Worm (Caenorhabditis elegans) whole organism, L2 larva: ENCODE measurements around the gene VC5.2.

Experiments
- F13H6.1 ChIP-seq: sonication (generic microtip); optimal IDR thresholded peaks from 2 replicates; lab custom pipeline; 2016; ENCODE audit warnings: missing genetic modification characterization, missing compliant biosample characterization
- R02D3.7 ChIP-seq: fragments of 150-350 bp; optimal IDR thresholded peaks from 2 replicates; lab custom pipeline; 2014; ENCODE audit warnings: missing biosample characterization, missing genetic modification characterization
- Y55F3AM.14 ChIP-seq: fragments of 200-800 bp; sonication (Bioruptor generic); optimal IDR thresholded peaks from 2 replicates; lab custom pipeline; 2018; ENCODE audit warnings: mild to moderate bottlenecking, missing genetic modification characterization, missing compliant biosample characterization
- ZK546.5 ChIP-seq: sonication (generic microtip); optimal IDR thresholded peaks from 2 replicates; lab custom pipeline; 2017; ENCODE audit warnings: missing biosample characterization, missing genetic modification characterization
- aly-2 ChIP-seq: fragments of 150-350 bp; optimal IDR thresholded peaks from 2 replicates; lab custom pipeline; 2014; ENCODE audit warnings: missing biosample characterization, missing genetic modification characterization
- blmp-1 ChIP-seq: sonication (generic microtip); optimal IDR thresholded peaks from 2 replicates; lab custom pipeline; 2017; ENCODE audit warnings: missing genetic modification characterization, mild to moderate bottlenecking, missing compliant biosample characterization, antibody characterized with exemption, moderate library complexity; ENCODE audit not compliant: insufficient read depth
- ceh-16 ChIP-seq: fragments of 150-350 bp; optimal IDR thresholded peaks from 2 replicates; lab custom pipeline; 2014; ENCODE audit warnings: missing biosample characterization, missing genetic modification characterization
- ceh-82 ChIP-seq: fragments of 150-350 bp; optimal IDR thresholded peaks from 2 replicates; lab custom pipeline; 2014; ENCODE audit warnings: missing biosample characterization, missing genetic modification characterization
- elt-1 ChIP-seq: fragments of 150-350 bp; optimal IDR thresholded peaks from 2 replicates; lab custom pipeline; 2014; ENCODE audit warnings: missing biosample characterization, missing genetic modification characterization
- elt-3 ChIP-seq: sonication (generic microtip); optimal IDR thresholded peaks from 2 replicates; lab custom pipeline; 2017; ENCODE audit warnings: missing biosample characterization, missing genetic modification characterization
- gmeb-1 ChIP-seq: fragments of 150-350 bp; optimal IDR thresholded peaks from 2 replicates; lab custom pipeline; 2014; ENCODE audit warnings: missing biosample characterization, missing genetic modification characterization
- lin-11 ChIP-seq: fragments of 150-350 bp; sonication (generic microtip); optimal IDR thresholded peaks from 2 replicates; lab custom pipeline; 2014; ENCODE audit warnings: missing biosample characterization, missing genetic modification characterization, inconsistent platforms, mixed read lengths
- lin-13 ChIP-seq: fragments of 150-350 bp; optimal IDR thresholded peaks from 2 replicates; lab custom pipeline; 2014; ENCODE audit warnings: missing biosample characterization, missing genetic modification reagents, missing genetic modification characterization
- lin-39 ChIP-seq: fragments of 150-350 bp; optimal IDR thresholded peaks from 2 replicates; lab custom pipeline; 2014; ENCODE audit warnings: missing biosample characterization, missing genetic modification reagents, missing genetic modification characterization
- lsy-2 ChIP-seq, 2 experiments: fragments of 150-350 bp in 1 of 2; sonication (generic microtip) in 1 of 2; optimal IDR thresholded peaks; 2 replicates each; lab custom pipeline; 2014 to 2017; ENCODE audit warnings: missing biosample characterization in 2 of 2, missing genetic modification characterization in 2 of 2
- mab-5 ChIP-seq: fragments of 150-350 bp; optimal IDR thresholded peaks from 2 replicates; lab custom pipeline; 2014; ENCODE audit warnings: missing biosample characterization, missing genetic modification characterization
- nhr-11 ChIP-seq: fragments of 150-350 bp; optimal IDR thresholded peaks from 2 replicates; lab custom pipeline; 2014; ENCODE audit warnings: missing biosample characterization, missing genetic modification characterization
- nhr-12 ChIP-seq: fragments of 150-350 bp; optimal IDR thresholded peaks from 2 replicates; lab custom pipeline; 2014; ENCODE audit warnings: missing biosample characterization, missing genetic modification characterization
- nhr-21 ChIP-seq: fragments of 150-350 bp; optimal IDR thresholded peaks from 2 replicates; lab custom pipeline; 2014; ENCODE audit warnings: missing biosample characterization, missing genetic modification characterization
- nhr-23 ChIP-seq: fragments of 150-350 bp; optimal IDR thresholded peaks from 2 replicates; lab custom pipeline; 2014; ENCODE audit warnings: missing biosample characterization, missing genetic modification reagents, missing genetic modification characterization
- nhr-237 ChIP-seq: fragments of 150-350 bp; optimal IDR thresholded peaks from 2 replicates; lab custom pipeline; 2014; ENCODE audit warnings: missing biosample characterization, missing genetic modification characterization
- nhr-25 ChIP-seq: fragments of 150-350 bp; sonication (generic microtip); optimal IDR thresholded peaks from 3 replicates; lab custom pipeline; 2014; ENCODE audit warnings: missing biosample characterization, missing genetic modification characterization
- peb-1 ChIP-seq: fragments of 150-350 bp; optimal IDR thresholded peaks from 2 replicates; lab custom pipeline; 2014; ENCODE audit warnings: missing biosample characterization, missing genetic modification characterization
- sem-4 ChIP-seq: fragments of 150-350 bp; optimal IDR thresholded peaks from 2 replicates; lab custom pipeline; 2014; ENCODE audit warnings: missing biosample characterization, missing genetic modification reagents, missing genetic modification characterization
- skn-1 ChIP-seq: sonication (generic microtip); optimal IDR thresholded peaks from 2 replicates; lab custom pipeline; 2017; ENCODE audit warnings: missing biosample characterization, missing genetic modification characterization
- sma-3 ChIP-seq: sonication (generic microtip); optimal IDR thresholded peaks from 2 replicates; lab custom pipeline; 2016; ENCODE audit warnings: missing genetic modification reagents, missing genetic modification characterization, missing compliant biosample characterization
- sma-9 ChIP-seq, 2 experiments: fragments of 150-350 bp in 1 of 2; sonication (generic microtip) in 1 of 2; optimal IDR thresholded peaks; 2 replicates each; lab custom pipeline; 2014 to 2016; ENCODE audit warnings: missing genetic modification characterization in 2 of 2, mild to moderate bottlenecking in 1 of 2, missing biosample characterization in 1 of 2, missing compliant biosample characterization in 1 of 2, missing genetic modification reagents in 1 of 2, moderate library complexity in 1 of 2
- snpc-4 ChIP-seq: fragments of 150-350 bp; optimal IDR thresholded peaks from 2 replicates; lab custom pipeline; 2014; ENCODE audit warnings: missing biosample characterization, missing genetic modification characterization
- unc-39 ChIP-seq: fragments of 150-350 bp; optimal IDR thresholded peaks from 2 replicates; lab custom pipeline; 2014; ENCODE audit warnings: missing biosample characterization, missing genetic modification characterization
- unc-55 ChIP-seq: fragments of 150-350 bp; sonication (generic microtip); optimal IDR thresholded peaks from 3 replicates; lab custom pipeline; 2014; ENCODE audit warnings: missing biosample characterization, missing genetic modification reagents, missing genetic modification characterization
- unc-62 ChIP-seq: fragments of 150-350 bp; optimal IDR thresholded peaks from 2 replicates; lab custom pipeline; 2014; ENCODE audit warnings: missing biosample characterization, missing genetic modification reagents, missing genetic modification characterization
- zag-1 ChIP-seq: fragments of 150-350 bp; optimal IDR thresholded peaks from 2 replicates; lab custom pipeline; 2014; ENCODE audit warnings: missing biosample characterization, missing genetic modification characterization
- ztf-1 ChIP-seq: fragments of 200-800 bp; sonication (Bioruptor generic); conservative IDR thresholded peaks from 2 replicates; pipeline ENCODE4 v1.3.6; 2022; ENCODE audit warnings: missing genetic modification characterization, missing compliant biosample characterization
- ztf-11 ChIP-seq: sonication (generic microtip); optimal IDR thresholded peaks from 2 replicates; lab custom pipeline; 2017; ENCODE audit warnings: missing biosample characterization, missing genetic modification characterization
- ztf-4 ChIP-seq: fragments of 150-350 bp; optimal IDR thresholded peaks from 2 replicates; lab custom pipeline; 2014; ENCODE audit warnings: missing biosample characterization, missing genetic modification characterization

VC5.2 gene

ce11 chrV:7085518-7086104, at the start of gene VC5.2:
Gene VC5.2, plus strand, starts transcription at chrV:7085956.
- TF ChIP-seq aly-2 (tag; lab: Kevin White, UChicago) (no peak), ZK546.5 (tag; lab: Kevin White, UChicago) (no peak), lsy-2 (tag; optimal IDR thresholded peaks at IDR 0.05; lab: Kevin White, UChicago) (peak in 1 of 2 experiments; percentile 37), F13H6.1 (tag; lab: Kevin White, UChicago) (no peak), nhr-21 (tag; lab: Kevin White, UChicago) (no peak), sma-9 (GFP tag; optimal IDR thresholded peaks at IDR 0.05; lab: Kevin White, UChicago) (peak; percentile 48), sma-9 (tag; optimal IDR thresholded peaks at IDR 0.05; lab: Kevin White, UChicago) (no peak), ztf-11 (no peak), blmp-1 (tag; lab: Kevin White, UChicago) (peak; percentile 46)

DNA sequence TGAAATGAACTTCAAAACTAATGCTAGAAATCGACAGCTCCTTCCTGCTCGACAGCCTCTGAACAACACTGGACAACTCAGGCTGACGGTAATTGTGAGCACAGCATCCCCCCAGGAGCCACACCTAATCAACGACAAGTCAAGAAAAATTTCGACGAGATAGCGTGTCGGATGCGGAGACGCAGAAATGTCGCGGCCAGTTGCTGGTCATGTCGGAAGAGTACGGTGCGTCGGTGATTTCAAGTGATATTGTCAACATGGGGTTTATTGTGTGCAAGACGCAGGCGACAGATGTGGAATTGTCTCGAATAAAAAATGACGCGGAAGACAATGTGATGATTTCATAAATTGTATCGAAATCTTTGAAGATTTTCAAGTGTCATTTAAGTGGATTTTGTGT, 49.3 kb upstream of the VC5.2 start, which contains the start of gene twk-11:
twk-11 (minus strand) TSS at position 101 of the 400 bp plus-strand sequence.
- no peak for TF ChIP-seq blmp-1 (tag; lab: Kevin White, UChicago)
- no peak for TF ChIP-seq Y55F3AM.14 (GFP tag; lab: Kevin White, UChicago)
- TF ChIP-seq lin-13 (GFP tag; lab: Kevin White, UChicago): no peak
- no peak for TF ChIP-seq nhr-25
- TF ChIP-seq nhr-237: no peak
- no peak for TF ChIP-seq snpc-4
- TF ChIP-seq mab-5 (tag; lab: Kevin White, UChicago): no peak
- TF ChIP-seq F13H6.1 (tag; lab: Kevin White, UChicago): no peak
- TF ChIP-seq elt-1 (tag; lab: Kevin White, UChicago): no peak
- no peak for TF ChIP-seq nhr-12 (tag; lab: Kevin White, UChicago)
- no peak for TF ChIP-seq ceh-16 (tag; lab: Kevin White, UChicago)
- no peak for TF ChIP-seq lin-39 (tag; lab: Kevin White, UChicago)
- TF ChIP-seq skn-1: no peak
- TF ChIP-seq lsy-2 (tag; optimal IDR thresholded peaks at IDR 0.05; lab: Kevin White, UChicago): no peak
- no peak for TF ChIP-seq ceh-82 (tag; lab: Kevin White, UChicago)
- TF ChIP-seq sma-3: no peak
- no peak for TF ChIP-seq ztf-1 (GFP tag; lab: Robert Waterston, UW)
- no peak for TF ChIP-seq zag-1
- no peak for TF ChIP-seq unc-39
- TF ChIP-seq R02D3.7 (tag; lab: Kevin White, UChicago): no peak

ce11 chrV:7046005-7046404, 39.8 kb upstream of the VC5.2 start, which contains the start of gene F20A1.2:
Gene F20A1.2, plus strand, starts transcription at chrV:7046305.
- TF ChIP-seq gmeb-1 (tag; lab: Kevin White, UChicago) (no peak), elt-1 (tag; lab: Kevin White, UChicago) (no peak), lin-13 (GFP tag; lab: Kevin White, UChicago) (no peak), peb-1 (no peak), unc-62 (GFP tag; lab: Kevin White, UChicago) (no peak), mab-5 (tag; lab: Kevin White, UChicago) (no peak), nhr-237 (no peak), unc-55 (GFP tag; lab: Kevin White, UChicago) (no peak), elt-3 (tag; lab: Kevin White, UChicago) (no peak), ztf-4 (tag; lab: Kevin White, UChicago) (no peak), lin-39 (tag; lab: Kevin White, UChicago) (no peak), zag-1 (no peak), F13H6.1 (tag; lab: Kevin White, UChicago) (no peak)
- TF ChIP-seq, all 48 proteins: peak for 0

DNA sequence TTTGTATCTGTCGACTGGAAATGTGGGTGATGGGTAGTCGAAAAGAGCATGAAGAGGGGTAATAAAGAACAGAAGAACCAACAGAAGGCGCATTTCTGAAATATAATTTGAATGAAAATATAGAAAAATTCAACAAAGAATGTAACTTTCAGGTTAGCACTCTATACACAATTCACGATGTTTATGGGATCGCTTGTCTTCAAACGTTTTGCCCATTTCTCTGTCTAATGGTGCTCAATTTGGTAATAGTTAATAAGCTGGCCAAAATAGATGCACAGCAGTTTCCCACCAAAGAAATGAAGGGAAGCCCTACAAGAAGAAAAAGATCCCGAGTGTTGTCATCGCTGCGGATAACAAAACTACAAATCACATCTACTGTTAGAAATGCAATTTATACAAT, 38.2 kb upstream of the VC5.2 start, which contains the start of gene F20A1.8:
F20A1.8 (minus strand) TSS at position 101 of the 400 bp plus-strand sequence.
- TF ChIP-seq nhr-237 (no peak), sma-3 (no peak), elt-1 (tag; lab: Kevin White, UChicago) (no peak), sem-4 (tag; lab: Kevin White, UChicago) (no peak), nhr-12 (tag; lab: Kevin White, UChicago) (no peak), unc-55 (GFP tag; lab: Kevin White, UChicago) (no peak), ceh-82 (tag; lab: Kevin White, UChicago) (no peak), lin-13 (GFP tag; lab: Kevin White, UChicago) (no peak), Y55F3AM.14 (GFP tag; lab: Kevin White, UChicago) (no peak), nhr-11 (tag; lab: Kevin White, UChicago) (no peak), lin-11 (no peak), blmp-1 (tag; lab: Kevin White, UChicago) (no peak), elt-3 (tag; lab: Kevin White, UChicago) (no peak), nhr-23 (tag; lab: Kevin White, UChicago) (no peak), lsy-2 (tag; optimal IDR thresholded peaks at IDR 0.05; lab: Kevin White, UChicago) (no peak), mab-5 (tag; lab: Kevin White, UChicago) (no peak)
